Comparison of ENCODE assay signal across 2 worm cellular contexts in genomic region chrIII:9037658-9038057, ce11.
A peak's percentile ranks its signal among the peaks of the same experiment; 100 is the strongest.
TF ChIP-seq lines count a peak whose summit lies in the region.

R107.9 (plus strand) TSS chrIII:9037958.

TF ChIP-seq in whole organism, L1 larva, 84 proteins besides CTCF, POLR2A, EP300 and RAD21:
- TF ChIP-seq Y116A8C.19 (tag; optimal IDR thresholded peaks at IDR 0.05; lab: Kevin White, UChicago; ENCODE audit: borderline replicate concordance) (no peak), efl-1 (optimal IDR thresholded peaks at IDR 0.05; lab: Kevin White, UChicago) (no peak), efl-1 (GFP tag; optimal IDR thresholded peaks at IDR 0.05 in 1 of 2; lab: Kevin White, UChicago) (peak in 1 of 2 experiments; percentile 73), blmp-1 (tag; optimal IDR thresholded peaks at IDR 0.05; lab: Kevin White, UChicago) (peak; percentile 40), C34B4.2 (tag; optimal IDR thresholded peaks at IDR 0.05; lab: Kevin White, UChicago) (no peak), pax-3 (tag; optimal IDR thresholded peaks at IDR 0.05; lab: Kevin White, UChicago) (no peak), ceh-63 (GFP tag; optimal IDR thresholded peaks at IDR 0.05; lab: Kevin White, UChicago) (no peak)

TF ChIP-seq in whole organism, L3 larva, 47 proteins besides CTCF, POLR2A, EP300 and RAD21:
- TF ChIP-seq ceh-82 (tag; optimal IDR thresholded peaks at IDR 0.05; lab: Kevin White, UChicago), result no peak
- TF ChIP-seq nhr-77 (tag; optimal IDR thresholded peaks at IDR 0.05; lab: Kevin White, UChicago), result no peak
- TF ChIP-seq egl-5 (tag; optimal IDR thresholded peaks at IDR 0.05; lab: Kevin White, UChicago), result peak; percentile 17
TF ChIP-seq in whole organism, L3 larva: peak in this region for 1.
